Fruit fly (Drosophila melanogaster): Measurements from ENCODE around the gene vex.

Gene vex

DNA sequence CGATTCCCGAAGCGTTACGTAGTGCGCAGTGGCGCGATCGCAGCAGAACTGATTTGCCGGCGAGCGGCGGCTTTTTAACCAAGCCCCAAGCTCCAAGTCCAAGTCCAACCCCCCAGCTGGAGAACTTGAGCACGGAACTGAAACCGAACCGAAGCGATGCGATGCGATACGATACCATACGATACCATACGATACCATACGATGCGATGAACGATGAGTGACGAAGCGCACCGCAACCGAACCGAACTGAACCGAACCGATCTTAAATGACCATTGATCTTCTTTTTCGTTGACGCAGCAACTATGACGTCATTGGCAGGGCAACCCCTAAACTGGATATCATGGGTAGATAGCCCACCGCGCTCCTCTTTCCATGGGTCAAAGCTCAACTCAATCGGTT, 46.5 kb upstream of the vex start, which contains the start of gene sev:
Gene sev, minus strand, starts transcription at position 50 of the 400 bp plus-strand sequence.
- TF ChIP-seq BEAF-32 (GFP tag; optimal IDR thresholded peaks at IDR 0.05) = peak; percentile 23
- peak; percentile 78 for TF ChIP-seq Deaf1 (tag; optimal IDR thresholded peaks at IDR 0.05)
- no peak for TF ChIP-seq CG2678 (tag; optimal IDR thresholded peaks at IDR 0.05)
- no peak for TF ChIP-seq ci (GFP tag; IDR thresholded peaks at IDR 0.05)
- TF ChIP-seq Ravus (GFP tag; IDR thresholded peaks at IDR 0.05) = no peak
- no peak for TF ChIP-seq dm (GFP tag; optimal IDR thresholded peaks at IDR 0.05)
- no peak for TF ChIP-seq tll (GFP tag; optimal IDR thresholded peaks at IDR 0.05)
- no peak for TF ChIP-seq fd64A (GFP tag; optimal IDR thresholded peaks at IDR 0.05)
- TF ChIP-seq Nf-YA (GFP tag; IDR thresholded peaks at IDR 0.05) = no peak
- peak; percentile 16 for TF ChIP-seq Med (GFP tag)
- TF ChIP-seq usp (GFP tag; optimal IDR thresholded peaks at IDR 0.05) = no peak
- TF ChIP-seq CG13287 (GFP tag; IDR thresholded peaks at IDR 0.05; ENCODE audit: partially characterized antibody) = no peak
- no peak for TF ChIP-seq ro (GFP tag; IDR thresholded peaks at IDR 0.05)
- no peak for TF ChIP-seq CG6683 (GFP tag; optimal IDR thresholded peaks at IDR 0.05)
- TF ChIP-seq CG15514 (GFP tag; optimal IDR thresholded peaks at IDR 0.05) = peak; percentile 36
- peak; percentile 75 for TF ChIP-seq Meics (GFP tag; optimal IDR thresholded peaks at IDR 0.05)

DNA sequence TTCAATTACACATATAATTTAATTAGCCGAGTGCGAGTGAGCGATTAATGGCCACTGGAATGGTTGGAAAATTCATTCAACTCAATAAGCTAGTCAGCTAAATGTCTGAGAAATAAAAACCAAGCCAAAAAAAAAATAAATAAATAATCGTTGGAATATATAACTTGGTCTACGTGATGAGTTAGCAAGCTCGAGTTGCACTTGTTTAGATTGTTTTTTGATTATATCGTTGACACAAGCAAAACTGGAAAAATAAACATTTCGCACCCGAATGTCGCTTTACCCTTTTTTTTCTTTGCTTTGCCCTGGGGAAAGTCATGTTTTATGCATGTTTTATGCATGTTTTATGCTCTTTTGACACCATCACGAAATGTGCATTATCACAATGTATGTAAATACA, 43.3 kb upstream of the vex start:
- TF ChIP-seq lbe (GFP tag; optimal IDR thresholded peaks at IDR 0.05) (no peak), sc (optimal IDR thresholded peaks at IDR 0.05) (no peak), sc (GFP tag; optimal IDR thresholded peaks at IDR 0.05) (no peak)

DNA sequence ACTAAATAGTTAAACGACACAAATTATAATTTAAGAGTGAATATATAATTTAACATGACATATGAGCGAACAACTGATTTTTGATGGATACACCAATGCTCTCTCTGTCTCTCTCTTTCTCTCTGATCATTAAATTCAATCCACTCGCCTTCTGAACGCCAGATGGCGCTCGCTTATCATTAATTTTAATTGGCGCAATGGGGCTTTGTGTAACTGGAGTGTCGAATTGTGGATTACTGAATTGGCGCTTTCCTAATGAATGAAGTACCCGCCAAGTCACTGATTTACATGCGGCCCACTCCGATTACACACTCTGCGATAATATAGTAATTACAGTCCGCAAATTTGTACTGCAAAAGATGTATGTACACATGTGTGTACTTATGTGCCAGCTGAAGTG, 42.1 kb upstream of the vex start:
- TF ChIP-seq pan (optimal IDR thresholded peaks at IDR 0.05) (no peak), pan (GFP tag; optimal IDR thresholded peaks at IDR 0.05 in 1 of 2, IDR thresholded peaks at IDR 0.05 in 1 of 2) (no peak), bcd (GFP tag; optimal IDR thresholded peaks at IDR 0.05) (no peak), CG3838 (GFP tag; optimal IDR thresholded peaks at IDR 0.05) (no peak), slou (GFP tag; optimal IDR thresholded peaks at IDR 0.05) (no peak), seq (GFP tag; IDR thresholded peaks at IDR 0.05) (no peak), zen (tag; optimal IDR thresholded peaks at IDR 0.05) (peak; percentile 3), stwl (tag; optimal IDR thresholded peaks at IDR 0.05) (peak; percentile 16), az2 (GFP tag; optimal IDR thresholded peaks at IDR 0.05) (no peak), Abd-B (GFP tag; optimal IDR thresholded peaks at IDR 0.05) (peak; percentile 1), CG12769 (tag; optimal IDR thresholded peaks at IDR 0.05) (no peak), CG6254 (GFP tag; optimal IDR thresholded peaks at IDR 0.05) (no peak), CG12391 (tag; optimal IDR thresholded peaks at IDR 0.05) (no peak), Trl (optimal IDR thresholded peaks at IDR 0.05) (peak; percentile 2 to 8), Trl (GFP tag; optimal IDR thresholded peaks at IDR 0.05) (no peak), Mes4 (GFP tag; optimal IDR thresholded peaks at IDR 0.05) (no peak), CG12942 (GFP tag; optimal IDR thresholded peaks at IDR 0.05) (no peak), danr (GFP tag; IDR thresholded peaks at IDR 0.05) (no peak), CG10979 (tag; optimal IDR thresholded peaks at IDR 0.05) (peak; percentile 19), gfzf (GFP tag; optimal IDR thresholded peaks at IDR 0.05) (no peak), CG31388 (GFP tag; optimal IDR thresholded peaks at IDR 0.05) (no peak), CG10565 (GFP tag; optimal IDR thresholded peaks at IDR 0.05) (no peak), gt (GFP tag; IDR thresholded peaks at IDR 0.05) (no peak), CG10543 (GFP tag; optimal IDR thresholded peaks at IDR 0.05) (no peak), tin (GFP tag; optimal IDR thresholded peaks at IDR 0.05) (no peak), CG14965 (GFP tag; optimal IDR thresholded peaks at IDR 0.05; ENCODE audit: borderline replicate concordance) (peak; percentile 89), CTCF (GFP tag; optimal IDR thresholded peaks at IDR 0.05) (peak; percentile 88), D (optimal IDR thresholded peaks at IDR 0.05) (no peak), D (GFP tag; optimal IDR thresholded peaks at IDR 0.05) (no peak), corto (GFP tag; optimal IDR thresholded peaks at IDR 0.05) (no peak), Hr39 (optimal IDR thresholded peaks at IDR 0.05) (no peak)

Data from whole organism, embryonic.